Fruit fly (Drosophila melanogaster) whole organism, embryonic: ENCODE measurements around the gene Cpsf5.

Source experiments
- CG11504 ChIP-seq: fragments of 200-800 bp; sonication (Bioruptor generic); optimal IDR thresholded peaks from 3 replicates; lab custom pipeline; 2019; ENCODE audit warnings: missing biosample characterization, mild to moderate bottlenecking, missing genetic modification characterization, moderate library complexity
- CG14014 ChIP-seq: fragments of 200-800 bp; sonication (Bioruptor generic); IDR thresholded peaks from 2 replicates; pipeline ENCODE4 v1.3.6; 2022; ENCODE audit warnings: missing biosample characterization, missing genetic modification characterization
- CG18011 ChIP-seq: fragments of 200-800 bp; sonication (Bioruptor generic); optimal IDR thresholded peaks from 2 replicates; lab custom pipeline; 2017; ENCODE audit warnings: missing biosample characterization, missing genetic modification characterization, mild to moderate bottlenecking, moderate library complexity, missing genotype
- CG1832 ChIP-seq: fragments of 200-800 bp; sonication (Bioruptor generic); optimal IDR thresholded peaks from 2 replicates; lab custom pipeline; 2017; ENCODE audit warnings: missing biosample characterization, mild to moderate bottlenecking, missing genetic modification characterization, inconsistent platforms
- CG3726 ChIP-seq: fragments of 200-800 bp; sonication (Bioruptor generic); IDR thresholded peaks from 3 replicates; pipeline ENCODE4, ENCODE4 v1.3.6; 2022; ENCODE audit warnings: missing biosample characterization, missing genetic modification characterization
- CG4282 ChIP-seq: fragments of 200-800 bp; sonication (Bioruptor generic); optimal IDR thresholded peaks from 2 replicates; lab custom pipeline; 2016; ENCODE audit warnings: missing biosample characterization, missing genetic modification characterization
- CG4730 ChIP-seq: fragments of 200-800 bp; sonication (Bioruptor generic); IDR thresholded peaks from 2 replicates; pipeline ENCODE4 v1.3.6; 2022; ENCODE audit warnings: missing biosample characterization, missing genetic modification characterization
- CG8290 ChIP-seq, 3 experiments: fragments of 200-800 bp; sonication (Bioruptor generic); optimal IDR thresholded peaks; 2 replicates each; lab custom pipeline; 2016 to 2019; ENCODE audit warnings: missing biosample characterization in 3 of 3, missing genetic modification characterization in 3 of 3, mild to moderate bottlenecking in 2 of 3, moderate library complexity in 1 of 3
- CG8478 ChIP-seq: fragments of >200 bp; optimal IDR thresholded peaks from 2 replicates; lab custom pipeline; 2018
- CG9932 ChIP-seq: fragments of 200-800 bp; sonication (Bioruptor generic); IDR thresholded peaks from 2 replicates; pipeline ENCODE4 v1.3.6; 2022; ENCODE audit warnings: missing biosample characterization, missing genetic modification characterization
- CTCF ChIP-seq: fragments of 200-800 bp; sonication (Bioruptor generic); optimal IDR thresholded peaks from 2 replicates; lab custom pipeline; 2017; ENCODE audit warnings: missing biosample characterization, mild to moderate bottlenecking, missing genetic modification characterization, moderate library complexity
- Dad ChIP-seq: fragments of 200-800 bp; sonication (Bioruptor generic); optimal IDR thresholded peaks from 3 replicates; lab custom pipeline; 2016; ENCODE audit warnings: missing biosample characterization, missing genetic modification characterization
- Elba2 ChIP-seq: fragments of 200-800 bp; sonication (Bioruptor generic); optimal IDR thresholded peaks from 3 replicates; lab custom pipeline; 2016; ENCODE audit warnings: missing biosample characterization, missing genetic modification characterization
- Ets97D ChIP-seq: fragments of 200-800 bp; sonication (Bioruptor generic); optimal IDR thresholded peaks from 3 replicates; lab custom pipeline; 2016; ENCODE audit warnings: missing biosample characterization, missing genetic modification characterization
- H2.0 ChIP-seq: fragments of 200-800 bp; sonication (Bioruptor generic); IDR thresholded peaks from 2 replicates; pipeline ENCODE4 v1.3.6; 2022; ENCODE audit warnings: missing biosample characterization, missing genetic modification characterization
- Lim3 ChIP-seq: fragments of 200-800 bp; sonication (Bioruptor generic); IDR thresholded peaks from 2 replicates; pipeline ENCODE4 v1.3.6; 2022; ENCODE audit warnings: missing biosample characterization, missing genetic modification characterization
- Med ChIP-seq: fragments of 200-800 bp; sonication (Bioruptor generic); peaks from one replicate; lab custom pipeline; 2016; ENCODE audit warnings: missing biosample characterization, missing genetic modification characterization, mild to moderate bottlenecking, inconsistent platforms, moderate library complexity
- Meics ChIP-seq: fragments of 200-800 bp; sonication (Bioruptor generic); optimal IDR thresholded peaks from 2 replicates; lab custom pipeline; 2017; ENCODE audit warnings: missing biosample characterization, mild to moderate bottlenecking, missing genetic modification characterization
- Oaz ChIP-seq: fragments of 200-800 bp; sonication (Bioruptor generic); IDR thresholded peaks from 2 replicates; pipeline ENCODE4 v1.3.6; 2022; ENCODE audit warnings: missing biosample characterization, missing genetic modification characterization
- Ravus ChIP-seq: fragments of 200-800 bp; sonication (Bioruptor generic); IDR thresholded peaks from 2 replicates; pipeline ENCODE4 v1.3.6; 2022; ENCODE audit warnings: missing biosample characterization, missing genetic modification characterization
- Rfx ChIP-seq: fragments of 200-800 bp; sonication (Bioruptor generic); IDR thresholded peaks from 2 replicates; pipeline ENCODE4 v1.3.6; 2022; ENCODE audit warnings: missing biosample characterization, missing genetic modification characterization
- Side ChIP-seq: fragments of 200-800 bp; sonication (Bioruptor generic); optimal IDR thresholded peaks from 2 replicates; lab custom pipeline; 2016; ENCODE audit warnings: missing biosample characterization, missing genetic modification characterization
- amos ChIP-seq: fragments of 200-800 bp; sonication (Bioruptor generic); IDR thresholded peaks from 2 replicates; pipeline ENCODE4 v1.3.6; 2022; ENCODE audit warnings: missing biosample characterization, missing genetic modification characterization; ENCODE audit not compliant: partially characterized antibody
- ara ChIP-seq: fragments of 200-800 bp; sonication (Bioruptor generic); IDR thresholded peaks from 2 replicates; pipeline ENCODE4 v1.3.6; 2022; ENCODE audit warnings: missing biosample characterization, missing genetic modification characterization
- da ChIP-seq: fragments of 200-800 bp; sonication (Bioruptor generic); optimal IDR thresholded peaks from 2 replicates; lab custom pipeline; 2016; ENCODE audit warnings: missing biosample characterization, missing genetic modification characterization
- ems ChIP-seq: fragments of 200-800 bp; sonication (Bioruptor generic); optimal IDR thresholded peaks from 3 replicates; lab custom pipeline; 2016; ENCODE audit warnings: missing biosample characterization, missing genetic modification characterization
- esg ChIP-seq: fragments of 200-800 bp; sonication (Bioruptor generic); conservative IDR thresholded peaks from 2 replicates; pipeline ENCODE4 v1.3.6; 2022; ENCODE audit warnings: missing biosample characterization, missing genetic modification characterization
- grau ChIP-seq: fragments of 200-800 bp; optimal IDR thresholded peaks from 3 replicates; lab custom pipeline; 2019; ENCODE audit warnings: missing biosample characterization, mild to moderate bottlenecking, missing genetic modification characterization, moderate library complexity
- hkb ChIP-seq, 2 experiments: fragments of 200-800 bp in 1 of 2; fragments of >200 bp in 1 of 2; sonication (Bioruptor generic) in 1 of 2; IDR thresholded peaks in 1 of 2; optimal IDR thresholded peaks in 1 of 2; 2 replicates each; pipeline versions ENCODE4 v1.3.6 to Lab custom; 2017 to 2022; ENCODE audit warnings: missing biosample characterization in 1 of 2, missing genetic modification characterization in 1 of 2
- lilli ChIP-seq: fragments of 200-800 bp; sonication (Bioruptor generic); optimal IDR thresholded peaks from 3 replicates; lab custom pipeline; 2016; ENCODE audit warnings: missing biosample characterization, missing genetic modification characterization
- odd ChIP-seq: fragments of 200-800 bp; sonication (Bioruptor generic); optimal IDR thresholded peaks from 2 replicates; lab custom pipeline; 2017; ENCODE audit warnings: missing biosample characterization, mild to moderate bottlenecking, missing genetic modification characterization
- pita ChIP-seq: fragments of 200-800 bp; sonication (Bioruptor generic); optimal IDR thresholded peaks from 2 replicates; lab custom pipeline; 2017; ENCODE audit warnings: missing biosample characterization, mild to moderate bottlenecking, missing genetic modification characterization
- pnt ChIP-seq: fragments of 200-800 bp; sonication (Bioruptor generic); optimal IDR thresholded peaks from 3 replicates; lab custom pipeline; 2016; ENCODE audit warnings: missing biosample characterization, missing genetic modification characterization
- row ChIP-seq: fragments of 200-800 bp; sonication (Bioruptor generic); IDR thresholded peaks from 3 replicates; pipeline ENCODE4 v1.3.6; 2022; ENCODE audit warnings: missing biosample characterization, missing genetic modification characterization
- slbo ChIP-seq: fragments of 200-800 bp; sonication (Bioruptor generic); IDR thresholded peaks from 2 replicates; pipeline ENCODE4 v1.3.6; 2022; ENCODE audit warnings: missing biosample characterization, missing genetic modification characterization
- wdn ChIP-seq: fragments of 200-800 bp; sonication (Bioruptor generic); IDR thresholded peaks from 2 replicates; pipeline ENCODE4 v1.3.6; 2022; ENCODE audit warnings: missing biosample characterization, missing genetic modification characterization
- zen ChIP-seq: fragments of 200-800 bp; sonication (Bioruptor generic); optimal IDR thresholded peaks from 3 replicates; lab custom pipeline; 2018; ENCODE audit warnings: missing biosample characterization, mild to moderate bottlenecking, missing genetic modification characterization, moderate library complexity
- zen2 ChIP-seq: fragments of 200-800 bp; sonication (Bioruptor generic); IDR thresholded peaks from 3 replicates; pipeline ENCODE4 v1.3.6; 2022; ENCODE audit warnings: missing biosample characterization, missing genetic modification characterization; ENCODE audit not compliant: partially characterized antibody

Cpsf5 gene

DNA sequence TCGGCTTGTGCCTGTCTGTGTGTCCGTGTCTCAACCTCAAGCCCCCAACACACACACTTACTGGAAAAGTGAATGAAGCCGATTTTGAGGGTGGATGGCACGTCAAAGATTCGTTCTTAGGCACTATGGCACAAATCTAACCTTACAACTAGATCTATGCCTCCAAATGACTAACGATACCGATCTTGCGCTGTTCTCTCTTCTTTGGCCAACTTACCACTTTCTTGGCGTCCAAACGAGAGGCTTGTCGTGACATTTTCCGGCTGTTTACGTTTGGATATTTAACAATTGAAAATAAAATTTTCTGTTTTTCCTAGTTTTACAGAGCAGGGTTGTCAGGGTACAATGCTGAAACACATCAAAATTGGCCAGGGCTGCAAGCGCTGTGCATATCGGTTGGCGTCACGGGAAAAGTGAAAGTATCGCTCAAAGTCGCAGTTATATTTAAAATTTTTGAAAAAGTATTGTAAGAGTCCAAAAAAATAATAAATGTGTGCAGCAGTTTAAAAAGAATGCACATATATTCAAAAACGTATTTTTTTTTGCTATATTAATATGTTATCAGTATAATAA lies 31.2 kb downstream of the Cpsf5 start, which contains the start of the genes Bet3 and Nf-YA (continued):
- TF ChIP-seq CG3726: no peak
- TF ChIP-seq, all 482 proteins: peak for 259

DNA sequence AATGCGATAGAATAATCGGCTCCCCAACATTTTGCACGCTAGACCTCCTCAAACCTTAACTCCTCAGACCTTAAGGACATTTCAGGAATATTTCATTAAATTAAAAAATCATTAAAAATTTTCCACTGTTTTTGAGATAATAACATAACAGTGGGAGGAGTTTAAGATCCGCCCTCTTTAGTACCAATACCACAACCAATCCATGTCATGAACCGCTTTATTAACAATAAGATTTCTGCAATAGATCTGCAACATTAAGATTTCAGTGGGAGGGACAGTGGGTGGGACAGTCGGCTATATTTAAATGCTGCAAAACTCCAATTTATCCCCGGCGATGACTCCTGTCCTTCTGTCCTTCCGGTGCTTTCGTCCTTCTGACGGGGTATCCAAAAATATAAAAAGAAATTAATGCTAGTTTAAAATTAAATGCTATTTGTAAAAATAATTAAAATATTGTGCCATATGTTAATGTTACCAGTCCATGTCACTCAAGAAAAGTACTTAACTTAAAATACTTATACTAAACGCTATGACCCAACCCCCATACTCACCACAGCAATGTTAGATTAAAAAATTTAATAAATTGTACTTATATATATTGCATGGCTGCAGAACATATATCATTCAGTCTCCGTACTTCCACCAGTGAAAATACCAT lies 31.9 kb downstream of the Cpsf5 start, which contains the start of gene Srg3:
Gene Srg3, plus strand, starts transcription at position 608 of the 658 bp plus-strand sequence.
- TF ChIP-seq hkb (optimal IDR thresholded peaks at IDR 0.05; lab: Kevin White, UChicago) (peak; percentile 53), hkb (GFP tag; IDR thresholded peaks at IDR 0.05; lab: Robert Waterston, UW) (0 out of 2 replicates have a peak, but pooled peaks have one; percentile 6), row (GFP tag; lab: Robert Waterston, UW) (peak; percentile 7), Ets97D (GFP tag; lab: Kevin White, UChicago) (no peak), esg (peak; percentile 11; the same call in 1 of the 2 replicates), ara (GFP tag; lab: Robert Waterston, UW) (no peak), CG14014 (GFP tag; lab: Robert Waterston, UW) (0 out of 2 replicates have a peak, but pooled peaks have one; percentile 6), Meics (no peak), lilli (GFP tag; lab: Kevin White, UChicago) (no peak), Med (GFP tag; lab: Kevin White, UChicago) (peak; percentile 43), Side (GFP tag; lab: Kevin White, UChicago) (no peak), pita (peak; percentile 20), odd (GFP tag; lab: Kevin White, UChicago) (peak; percentile 26), CG4282 (GFP tag; lab: Kevin White, UChicago) (no peak), CG4730 (no peak), CG8478 (no peak), ems (GFP tag; lab: Kevin White, UChicago) (peak; percentile 6), wdn (GFP tag; lab: Robert Waterston, UW) (no peak), CG18011 (GFP tag; lab: Kevin White, UChicago) (peak; percentile 13), da (GFP tag; lab: Kevin White, UChicago) (no peak), CG1832 (GFP tag; lab: Kevin White, UChicago) (no peak), CG8290 (GFP tag; optimal IDR thresholded peaks at IDR 0.05; lab: Kevin White, UChicago) (no peak), CG8290 (tag; optimal IDR thresholded peaks at IDR 0.05; lab: Kevin White, UChicago) (peak in 1 of 2 experiments; percentile 43), slbo (GFP tag; lab: Robert Waterston, UW) (peak; percentile 60), H2.0 (GFP tag; lab: Robert Waterston, UW) (peak; percentile 19; the same call in 1 of the 2 replicates), CG11504 (peak; percentile 6), Oaz (GFP tag; lab: Robert Waterston, UW) (0 out of 2 replicates have a peak, but pooled peaks have one; percentile 12), grau (tag; lab: Kevin White, UChicago) (no peak), pnt (no peak), CTCF (GFP tag; lab: Kevin White, UChicago) (peak; percentile 1), Lim3 (GFP tag; lab: Robert Waterston, UW) (no peak), zen2 (GFP tag; lab: Robert Waterston, UW) (no peak), zen (tag; lab: Kevin White, UChicago) (no peak), Ravus (GFP tag; lab: Robert Waterston, UW) (no peak), Rfx (GFP tag; lab: Robert Waterston, UW) (0 out of 2 replicates have a peak, but pooled peaks have one; percentile 4), amos (no peak; the same call in 1 of the 2 replicates), Elba2 (GFP tag; lab: Kevin White, UChicago) (peak; percentile 86), CG9932 (peak; percentile 47), Dad (GFP tag; lab: Kevin White, UChicago) (no peak)
